Worm (Caenorhabditis elegans) whole organism, L3 larva: ENCODE data around the gene Y53F4B.9.
A peak's percentile ranks its signal among the peaks of the same experiment; 100 is the strongest.

Experiments used
- ama-1 ChIP-seq: fragments of 150-350 bp; optimal IDR thresholded peaks from 2 replicates; lab custom pipeline; 2018
- ceh-82 ChIP-seq: fragments of 150-350 bp; optimal IDR thresholded peaks from 2 replicates; lab custom pipeline; 2014; ENCODE audit warnings: missing biosample characterization, missing genetic modification characterization
- mdl-1 ChIP-seq: fragments of 150-350 bp; optimal IDR thresholded peaks from 2 replicates; lab custom pipeline; 2014; ENCODE audit warnings: missing biosample characterization, missing genetic modification characterization
- nhr-77 ChIP-seq: fragments of 150-350 bp; optimal IDR thresholded peaks from 2 replicates; lab custom pipeline; 2014; ENCODE audit warnings: missing biosample characterization, missing genetic modification characterization
- pqm-1 ChIP-seq: fragments of 150-350 bp; optimal IDR thresholded peaks from 2 replicates; lab custom pipeline; 2017; ENCODE audit warnings: missing biosample characterization, missing genetic modification characterization, inconsistent platforms
- skn-1 ChIP-seq: fragments of 150-350 bp; optimal IDR thresholded peaks from 2 replicates; lab custom pipeline; 2014; ENCODE audit warnings: missing biosample characterization, missing genetic modification characterization
- tbx-2 ChIP-seq: sonication (generic microtip); optimal IDR thresholded peaks from 2 replicates; lab custom pipeline; 2016; ENCODE audit warnings: mild to moderate bottlenecking, missing genetic modification characterization, missing compliant biosample characterization

- no peak for TF ChIP-seq ceh-82 (tag; lab: Kevin White, UChicago)
- TF ChIP-seq pqm-1 (tag; lab: Kevin White, UChicago): peak; percentile 85
- TF ChIP-seq skn-1 (tag; lab: Kevin White, UChicago): no peak
- no peak for TF ChIP-seq nhr-77 (tag; lab: Kevin White, UChicago)
- no peak for TF ChIP-seq ama-1 (lab: Kevin White, UChicago)
- TF ChIP-seq tbx-2: no peak
- no peak for TF ChIP-seq mdl-1 (tag; lab: Kevin White, UChicago)
Measured at ce11 chrII:14964877-14965276, 45.3 kb downstream of the Y53F4B.9 start.
